Fruit fly (Drosophila melanogaster) whole organism, embryonic: Measurements from ENCODE around the gene Nost.
A peak's percentile ranks its signal among the peaks of the same experiment; 100 is the strongest.

Experiments used
- CG1024 ChIP-seq: fragments of 200-800 bp; sonication (Bioruptor generic); IDR thresholded peaks from 2 replicates; pipeline ENCODE4 v1.3.6; 2022; ENCODE audit warnings: missing biosample characterization, missing genetic modification characterization
- CG10366 ChIP-seq: fragments of 200-800 bp; sonication (Bioruptor generic); IDR thresholded peaks from 2 replicates; pipeline ENCODE4 v1.3.6; 2022; ENCODE audit warnings: missing biosample characterization, missing genetic modification characterization
- CG11696 ChIP-seq: fragments of 200-800 bp; sonication (Bioruptor generic); IDR thresholded peaks from 2 replicates; pipeline ENCODE4 v1.3.6; 2022; ENCODE audit warnings: missing biosample characterization, missing genetic modification characterization
- CG12104 ChIP-seq: fragments of 200-800 bp; sonication (Bioruptor generic); optimal IDR thresholded peaks from 3 replicates; lab custom pipeline; 2016; ENCODE audit warnings: missing biosample characterization, missing genetic modification characterization
- CG12769 ChIP-seq: fragments of 200-800 bp; sonication (Bioruptor generic); optimal IDR thresholded peaks from 2 replicates; lab custom pipeline; 2019; ENCODE audit warnings: missing biosample characterization, mild to moderate bottlenecking, missing genetic modification characterization, moderate library complexity
- CG14014 ChIP-seq: fragments of 200-800 bp; sonication (Bioruptor generic); IDR thresholded peaks from 2 replicates; pipeline ENCODE4 v1.3.6; 2022; ENCODE audit warnings: missing biosample characterization, missing genetic modification characterization
- CG14050 ChIP-seq: fragments of 200-800 bp; sonication (Bioruptor generic); IDR thresholded peaks from 3 replicates; pipeline ENCODE4 v1.3.6; 2022; ENCODE audit warnings: missing biosample characterization, missing genetic modification characterization
- CG17359 ChIP-seq: fragments of 200-800 bp; sonication (Bioruptor generic); optimal IDR thresholded peaks from 3 replicates; lab custom pipeline; 2018; ENCODE audit warnings: missing biosample characterization, mild to moderate bottlenecking, missing genetic modification characterization, moderate library complexity
- CG1792 ChIP-seq: fragments of 200-800 bp; sonication (Bioruptor generic); optimal IDR thresholded peaks from 2 replicates; lab custom pipeline; 2016; ENCODE audit warnings: missing biosample characterization, missing genetic modification characterization
- CG18619 ChIP-seq: fragments of 200-800 bp; sonication (Bioruptor generic); optimal IDR thresholded peaks from 3 replicates; lab custom pipeline; 2017; ENCODE audit warnings: missing biosample characterization, mild to moderate bottlenecking, missing genetic modification characterization
- CG2120 ChIP-seq: fragments of 200-800 bp; sonication (Bioruptor generic); optimal IDR thresholded peaks from 3 replicates; lab custom pipeline; 2016; ENCODE audit warnings: missing biosample characterization, missing genetic modification characterization
- CG2202 ChIP-seq: fragments of 200-800 bp; sonication (Bioruptor generic); optimal IDR thresholded peaks from 2 replicates; lab custom pipeline; 2018; ENCODE audit warnings: missing biosample characterization, mild to moderate bottlenecking, missing genetic modification characterization
- CG2712 ChIP-seq: fragments of 200-800 bp; optimal IDR thresholded peaks from 3 replicates; lab custom pipeline; 2019; ENCODE audit warnings: missing biosample characterization, mild to moderate bottlenecking, missing genetic modification characterization, moderate library complexity
- CG32772 ChIP-seq: fragments of 200-800 bp; sonication (Bioruptor generic); IDR thresholded peaks from 2 replicates; pipeline ENCODE4 v1.3.6; 2022; ENCODE audit warnings: missing biosample characterization, missing genetic modification characterization
- CG3995 ChIP-seq: fragments of 200-800 bp; sonication (Bioruptor generic); optimal IDR thresholded peaks from 3 replicates; lab custom pipeline; 2016; ENCODE audit warnings: missing biosample characterization, missing genetic modification characterization
- CG9609 ChIP-seq: fragments of 200-800 bp; sonication (Bioruptor generic); optimal IDR thresholded peaks from 3 replicates; lab custom pipeline; 2016; ENCODE audit warnings: missing biosample characterization, missing genetic modification characterization
- CHES-1-like ChIP-seq: fragments of 200-800 bp; sonication (Bioruptor generic); optimal IDR thresholded peaks from 2 replicates; lab custom pipeline; 2016; ENCODE audit warnings: missing biosample characterization, missing genetic modification characterization
- Camta ChIP-seq: fragments of 200-800 bp; sonication (Bioruptor generic); optimal IDR thresholded peaks from 2 replicates; lab custom pipeline; 2016; ENCODE audit warnings: missing biosample characterization, missing genetic modification characterization
- D ChIP-seq, 2 experiments: fragments of 200-800 bp in 1 of 2; fragments of >200 bp in 1 of 2; sonication (Bioruptor generic) in 1 of 2; optimal IDR thresholded peaks; 2 replicates in 1 of 2; 3 replicates in 1 of 2; lab custom pipeline; 2017; ENCODE audit warnings: mild to moderate bottlenecking in 1 of 2, missing biosample characterization in 1 of 2, missing genetic modification characterization in 1 of 2, missing genetic modification reagents in 1 of 2
- Dbx ChIP-seq: fragments of 200-800 bp; sonication (Bioruptor generic); IDR thresholded peaks from 3 replicates; pipeline ENCODE4 v1.3.6; 2022; ENCODE audit warnings: missing biosample characterization, missing genetic modification characterization
- Dip3 ChIP-seq: fragments of 200-800 bp; sonication (Bioruptor generic); optimal IDR thresholded peaks from 3 replicates; lab custom pipeline; 2016; ENCODE audit warnings: missing biosample characterization, missing genetic modification characterization
- Drgx ChIP-seq: fragments of 200-800 bp; sonication (Bioruptor generic); IDR thresholded peaks from 2 replicates; pipeline ENCODE4 v1.3.6; 2022; ENCODE audit warnings: missing biosample characterization, missing genetic modification characterization
- Ets65A ChIP-seq: fragments of 200-800 bp; sonication (Bioruptor generic); peaks from one replicate; lab custom pipeline; 2016; ENCODE audit warnings: missing biosample characterization, missing genetic modification characterization
- HmgZ ChIP-seq: fragments of 200-800 bp; sonication (Bioruptor generic); optimal IDR thresholded peaks from 2 replicates; lab custom pipeline; 2018; ENCODE audit warnings: missing biosample characterization, mild to moderate bottlenecking, missing genetic modification characterization
- Meics ChIP-seq: fragments of 200-800 bp; sonication (Bioruptor generic); optimal IDR thresholded peaks from 2 replicates; lab custom pipeline; 2017; ENCODE audit warnings: missing biosample characterization, mild to moderate bottlenecking, missing genetic modification characterization
- Mes4 ChIP-seq: fragments of 200-800 bp; sonication (Bioruptor generic); optimal IDR thresholded peaks from 2 replicates; lab custom pipeline; 2016; ENCODE audit warnings: missing biosample characterization, missing genetic modification characterization
- Mrtf ChIP-seq: fragments of 200-800 bp; sonication (Bioruptor generic); IDR thresholded peaks from 3 replicates; pipeline ENCODE4 v1.3.6; 2022; ENCODE audit warnings: missing biosample characterization, missing genetic modification characterization
- Ptx1 ChIP-seq: fragments of 200-800 bp; sonication (Bioruptor generic); IDR thresholded peaks from 2 replicates; pipeline ENCODE4 v1.3.6; 2022; ENCODE audit warnings: missing biosample characterization, missing genetic modification characterization
- Side ChIP-seq: fragments of 200-800 bp; sonication (Bioruptor generic); optimal IDR thresholded peaks from 2 replicates; lab custom pipeline; 2016; ENCODE audit warnings: missing biosample characterization, missing genetic modification characterization
- Usf ChIP-seq: fragments of 200-800 bp; sonication (Bioruptor generic); optimal IDR thresholded peaks from 2 replicates; lab custom pipeline; 2017; ENCODE audit warnings: missing genotype, missing biosample characterization, missing genetic modification characterization
- ap ChIP-seq: fragments of 200-800 bp; sonication (Bioruptor generic); IDR thresholded peaks from 2 replicates; pipeline ENCODE4 v1.3.6; 2022; ENCODE audit warnings: missing biosample characterization, missing genetic modification characterization
- ato ChIP-seq: fragments of 200-800 bp; sonication (Bioruptor generic); IDR thresholded peaks from 2 replicates; pipeline ENCODE4 v1.3.6; 2022; ENCODE audit warnings: missing biosample characterization, missing genetic modification characterization; ENCODE audit not compliant: partially characterized antibody
- chinmo ChIP-seq: fragments of 200-800 bp; sonication (Bioruptor generic); IDR thresholded peaks from 4 replicates; pipeline ENCODE4 v1.3.6; 2022; ENCODE audit warnings: missing biosample characterization, missing genetic modification characterization; ENCODE audit not compliant: partially characterized antibody
- croc ChIP-seq: fragments of 200-800 bp; sonication (Bioruptor generic); conservative IDR thresholded peaks from 3 replicates; pipeline ENCODE4 v1.3.6; 2022; ENCODE audit warnings: missing biosample characterization, missing genetic modification characterization
- dmrt11E ChIP-seq: fragments of 200-800 bp; sonication (Bioruptor generic); optimal IDR thresholded peaks from 3 replicates; lab custom pipeline; 2018; ENCODE audit warnings: missing biosample characterization, mild to moderate bottlenecking, missing genetic modification characterization, moderate library complexity
- dmrt99B ChIP-seq: fragments of 200-800 bp; sonication (Bioruptor generic); optimal IDR thresholded peaks from 2 replicates; lab custom pipeline; 2018; ENCODE audit warnings: missing biosample characterization, mild to moderate bottlenecking, missing genetic modification characterization, moderate library complexity
- fd96Cb ChIP-seq: fragments of 200-800 bp; sonication (Bioruptor generic); optimal IDR thresholded peaks from 2 replicates; lab custom pipeline; 2018; ENCODE audit warnings: missing biosample characterization, mild to moderate bottlenecking, missing genetic modification characterization, moderate library complexity
- ftz-f1 ChIP-seq: fragments of 200-800 bp; sonication (Bioruptor generic); optimal IDR thresholded peaks from 2 replicates; lab custom pipeline; 2016; ENCODE audit warnings: missing biosample characterization, missing genetic modification characterization
- gce ChIP-seq: fragments of 200-800 bp; sonication (Bioruptor generic); IDR thresholded peaks from 3 replicates; pipeline ENCODE4 v1.3.6; 2022; ENCODE audit warnings: missing biosample characterization, missing genetic modification characterization
- gsb ChIP-seq: fragments of 200-800 bp; sonication (Bioruptor generic); IDR thresholded peaks from 2 replicates; pipeline ENCODE4 v1.3.6; 2022; ENCODE audit warnings: missing biosample characterization, missing genetic modification characterization
- hb ChIP-seq: fragments of 200-800 bp; sonication (Bioruptor generic); IDR thresholded peaks from 3 replicates; pipeline ENCODE4 v1.3.6; 2022; ENCODE audit warnings: missing biosample characterization, missing genetic modification characterization; ENCODE audit not compliant: partially characterized antibody
- maf-S ChIP-seq: fragments of 200-800 bp; sonication (Bioruptor generic); optimal IDR thresholded peaks from 2 replicates; lab custom pipeline; 2016; ENCODE audit warnings: missing biosample characterization, missing genetic modification characterization
- otp ChIP-seq: fragments of 200-800 bp; sonication (Bioruptor generic); IDR thresholded peaks from 3 replicates; pipeline ENCODE4, ENCODE4 v1.3.6; 2022; ENCODE audit warnings: missing biosample characterization, missing genetic modification characterization
- pan ChIP-seq, 4 experiments: fragments of >200 bp in 3 of 4; fragments of 200-800 bp in 1 of 4; sonication (Bioruptor generic) in 1 of 4; optimal IDR thresholded peaks in 3 of 4; IDR thresholded peaks in 1 of 4; 2 replicates each; pipeline versions ENCODE4 v1.3.6 to Lab custom; 2017 to 2022; ENCODE audit warnings: missing biosample characterization in 2 of 4, missing genetic modification characterization in 2 of 4, mixed read lengths in 1 of 4
- phol ChIP-seq: fragments of 200-800 bp; sonication (Bioruptor generic); optimal IDR thresholded peaks from 3 replicates; lab custom pipeline; 2018; ENCODE audit warnings: missing biosample characterization, mild to moderate bottlenecking, missing genetic modification characterization, moderate library complexity
- prd ChIP-seq, 3 experiments: fragments of >200 bp in 2 of 3; fragments of 200-800 bp in 1 of 3; sonication (Bioruptor generic) in 1 of 3; optimal IDR thresholded peaks in 2 of 3; IDR thresholded peaks in 1 of 3; 2 replicates in 2 of 3; 3 replicates in 1 of 3; pipeline versions ENCODE4 v1.3.6 to Lab custom; 2017 to 2022; ENCODE audit warnings: missing biosample characterization in 1 of 3, missing genetic modification characterization in 1 of 3
- salm ChIP-seq: fragments of 200-800 bp; sonication (Bioruptor generic); optimal IDR thresholded peaks from 2 replicates; lab custom pipeline; 2018; ENCODE audit warnings: missing biosample characterization, mild to moderate bottlenecking, missing genetic modification characterization
- slbo ChIP-seq: fragments of 200-800 bp; sonication (Bioruptor generic); IDR thresholded peaks from 2 replicates; pipeline ENCODE4 v1.3.6; 2022; ENCODE audit warnings: missing biosample characterization, missing genetic modification characterization
- zen ChIP-seq: fragments of 200-800 bp; sonication (Bioruptor generic); optimal IDR thresholded peaks from 3 replicates; lab custom pipeline; 2018; ENCODE audit warnings: missing biosample characterization, mild to moderate bottlenecking, missing genetic modification characterization, moderate library complexity

Gene Nost

DNA sequence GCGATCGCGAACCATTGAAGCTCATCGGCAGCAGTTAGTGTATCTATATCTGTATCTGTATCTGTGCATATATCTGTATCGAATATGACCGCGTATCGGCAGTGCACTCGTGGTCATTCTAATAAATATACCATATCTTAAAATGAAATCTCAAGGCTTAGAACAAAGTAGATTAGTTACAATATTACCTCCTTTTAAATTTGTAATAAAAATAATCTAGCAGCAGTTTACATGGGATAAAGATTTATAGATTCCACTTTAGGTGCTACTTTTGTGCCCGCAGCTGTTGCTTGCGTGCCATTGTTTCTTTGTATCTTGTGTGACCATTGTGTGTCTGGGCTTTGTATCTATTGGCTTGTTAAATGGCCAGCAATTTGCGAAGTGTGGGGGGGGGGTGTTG lies 30.1 kb downstream of the Nost start (continued):
- TF ChIP-seq CG1024 (GFP tag; lab: Robert Waterston, UW) (peak; percentile 65), Usf (GFP tag; lab: Kevin White, UChicago) (no peak), Dbx (GFP tag; lab: Robert Waterston, UW) (no peak), croc (GFP tag; lab: Robert Waterston, UW) (peak; percentile 15; the same call in 1 of the 3 replicates), CG2712 (tag; lab: Kevin White, UChicago) (peak; percentile 71), ato (GFP tag; lab: Robert Waterston, UW) (no peak), CG17359 (tag; lab: Kevin White, UChicago) (peak; percentile 87), zen (tag; lab: Kevin White, UChicago) (peak; percentile 24), dmrt99B (tag; lab: Kevin White, UChicago) (peak; percentile 85), Ptx1 (peak; percentile 63), CG32772 (GFP tag; lab: Robert Waterston, UW) (peak; percentile 53; the same call in 1 of the 2 replicates), Camta (peak; percentile 52), pan (optimal IDR thresholded peaks at IDR 0.05; lab: Kevin White, UChicago) (no peak), pan (GFP tag; optimal IDR thresholded peaks at IDR 0.05 in 1 of 2, IDR thresholded peaks at IDR 0.05 in 1 of 2) (peak in 1 of 2 experiments; percentile 75), CG10366 (GFP tag; lab: Robert Waterston, UW) (peak; percentile 81), CG1792 (GFP tag; lab: Kevin White, UChicago) (peak; percentile 11), CG14050 (peak; percentile 66), CG12769 (tag; lab: Kevin White, UChicago) (peak; percentile 88), Meics (GFP tag; lab: Kevin White, UChicago) (peak; percentile 78), CG12104 (GFP tag; lab: Kevin White, UChicago) (peak; percentile 54), otp (peak; percentile 57; the same call in 1 of the 3 replicates), CG2202 (tag; lab: Kevin White, UChicago) (peak; percentile 19), salm (tag; lab: Kevin White, UChicago) (peak; percentile 78), HmgZ (tag; lab: Kevin White, UChicago) (peak; percentile 59), Mrtf (GFP tag; lab: Robert Waterston, UW) (peak; percentile 53; the same call in 1 of the 3 replicates), CG9609 (peak; percentile 36), Drgx (GFP tag; lab: Robert Waterston, UW) (peak; percentile 87), Dip3 (GFP tag; lab: Kevin White, UChicago) (peak; percentile 37), slbo (GFP tag; lab: Robert Waterston, UW) (peak; percentile 66), CG3995 (GFP tag; lab: Kevin White, UChicago) (peak; percentile 23), ap (GFP tag; lab: Robert Waterston, UW) (peak; percentile 68), prd (optimal IDR thresholded peaks at IDR 0.05; lab: Kevin White, UChicago) (no peak), prd (GFP tag; IDR thresholded peaks at IDR 0.05; lab: Robert Waterston, UW) (peak; percentile 63), Ets65A (GFP tag; lab: Kevin White, UChicago) (peak; percentile 87), Side (GFP tag; lab: Kevin White, UChicago) (peak; percentile 28), hb (GFP tag; lab: Robert Waterston, UW) (no peak), gsb (GFP tag; lab: Robert Waterston, UW) (peak; percentile 64), phol (tag; lab: Kevin White, UChicago) (peak; percentile 78), D (optimal IDR thresholded peaks at IDR 0.05; lab: Kevin White, UChicago) (no peak), D (GFP tag; optimal IDR thresholded peaks at IDR 0.05; lab: Kevin White, UChicago) (peak; percentile 68), dmrt11E (peak; percentile 43), gce (peak; percentile 46; the same call in 1 of the 3 replicates), ftz-f1 (GFP tag; lab: Kevin White, UChicago) (no peak), chinmo (GFP tag; lab: Robert Waterston, UW) (no peak), CG2120 (GFP tag; lab: Kevin White, UChicago) (peak; percentile 59), CG18619 (GFP tag; lab: Kevin White, UChicago) (peak; percentile 66), CG14014 (GFP tag; lab: Robert Waterston, UW) (peak; percentile 51; the same call in 1 of the 2 replicates), CHES-1-like (GFP tag; lab: Kevin White, UChicago) (peak; percentile 6), CG11696 (GFP tag; lab: Robert Waterston, UW) (peak; percentile 78), fd96Cb (tag; lab: Kevin White, UChicago) (peak; percentile 80), Mes4 (GFP tag; lab: Kevin White, UChicago) (peak; percentile 44), maf-S (peak; percentile 21)
